Worm (Caenorhabditis elegans) whole organism, L4/young adult: Measurements from ENCODE around the gene C08B6.5.

Experiments used
- W03F9.2 ChIP-seq: fragments of 150-350 bp; optimal IDR thresholded peaks from 2 replicates; lab custom pipeline; 2014; ENCODE audit warnings: missing biosample characterization, missing genetic modification characterization
- him-1 ChIP-seq: sonication (generic microtip); optimal IDR thresholded peaks from 2 replicates; lab custom pipeline; 2016; ENCODE audit warnings: missing genotype, missing genetic modification reagents, missing genetic modification characterization, missing compliant biosample characterization

DNA sequence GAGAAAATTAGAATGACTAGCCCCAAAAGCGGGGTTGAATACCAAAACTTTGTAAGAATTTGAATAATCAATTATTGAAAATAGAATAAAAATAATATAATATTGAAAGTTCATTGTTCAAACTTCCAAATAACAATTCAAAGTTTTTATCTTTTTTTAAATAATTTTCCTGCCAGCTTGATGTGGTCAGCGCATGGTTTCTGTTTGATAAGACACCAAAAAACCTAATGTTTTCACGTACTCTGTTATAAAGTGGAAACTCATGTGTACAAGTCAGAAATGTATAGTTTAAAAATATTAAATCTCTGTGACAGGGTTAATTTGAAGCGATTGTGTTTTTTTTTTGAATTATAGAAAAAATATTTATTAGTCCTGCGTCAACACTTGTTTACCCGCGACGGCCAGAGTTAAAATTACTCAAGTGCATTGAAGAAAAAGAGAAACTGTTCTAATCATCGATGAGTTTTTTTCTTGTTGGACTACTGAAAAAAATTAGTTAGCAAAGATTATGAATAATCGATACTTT, 12.7 kb upstream of the C08B6.5 start, which contains the start of gene ugt-17:
- TF ChIP-seq W03F9.2 (tag; lab: Kevin White, UChicago): no peak
- TF ChIP-seq him-1 (tag; lab: Kevin White, UChicago): no peak
